Fruit fly (Drosophila melanogaster): ENCODE measurements around the gene CG32816.

The CG32816 gene

DNA sequence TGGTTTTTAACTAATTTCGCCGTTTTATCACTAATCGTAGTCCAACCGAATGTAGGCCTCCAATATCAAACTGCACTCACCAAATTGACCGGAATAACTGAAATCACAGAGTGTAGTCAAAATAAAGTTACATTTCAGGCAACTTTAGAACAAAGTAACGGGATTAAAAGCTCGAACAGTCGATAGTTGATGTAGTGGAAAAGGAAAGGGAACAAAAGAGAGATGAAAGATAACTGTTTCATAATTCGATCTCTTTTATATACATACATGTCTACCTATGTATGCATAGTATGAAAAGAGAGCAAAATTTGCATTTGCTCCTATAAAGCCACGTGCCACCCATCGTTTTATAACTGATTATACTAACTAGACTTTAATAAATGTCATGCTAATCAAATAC lies at the start of gene CG32816:
TSS of gene CG32816 (minus strand) at position 101 of the 400 bp plus-strand sequence.
- TF ChIP-seq h (optimal IDR thresholded peaks at IDR 0.05) (no peak), insv (optimal IDR thresholded peaks at IDR 0.05) (no peak), ttk (optimal IDR thresholded peaks at IDR 0.05) (no peak), Myc (optimal IDR thresholded peaks at IDR 0.05) (no peak), psq (optimal IDR thresholded peaks at IDR 0.05) (no peak), Sin3A (optimal IDR thresholded peaks at IDR 0.05) (no peak)

DNA sequence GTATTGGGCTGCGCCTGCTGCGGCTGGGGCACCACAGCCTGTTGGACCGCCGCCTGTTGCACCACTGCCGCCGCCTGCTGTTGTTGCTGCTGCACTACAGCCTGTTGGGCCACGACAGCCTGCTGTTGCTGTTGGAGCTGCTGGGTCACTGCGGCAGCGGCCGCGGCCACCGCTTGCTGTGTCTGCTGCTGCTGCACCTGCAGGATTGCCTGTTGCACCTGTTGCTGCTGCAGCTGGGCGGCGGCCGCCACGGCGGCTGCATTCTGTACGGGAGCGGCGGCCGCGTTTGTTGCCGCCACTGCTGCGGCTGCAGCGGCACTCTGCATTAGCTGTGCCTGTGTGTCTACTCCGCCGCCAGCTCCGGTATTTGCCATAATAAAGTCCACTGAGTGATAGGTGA lies 48.3 kb upstream of the CG32816 start:
- TF ChIP-seq Myc (optimal IDR thresholded peaks at IDR 0.05) (no peak), insv (optimal IDR thresholded peaks at IDR 0.05) (no peak), ttk (optimal IDR thresholded peaks at IDR 0.05) (no peak), Sin3A (optimal IDR thresholded peaks at IDR 0.05) (no peak), psq (optimal IDR thresholded peaks at IDR 0.05) (no peak), h (optimal IDR thresholded peaks at IDR 0.05) (no peak)

- TF ChIP-seq psq (optimal IDR thresholded peaks at IDR 0.05): no peak
- TF ChIP-seq h (optimal IDR thresholded peaks at IDR 0.05): no peak
- no peak for TF ChIP-seq ttk (optimal IDR thresholded peaks at IDR 0.05)
- no peak for TF ChIP-seq Myc (optimal IDR thresholded peaks at IDR 0.05)
- no peak for TF ChIP-seq Sin3A (optimal IDR thresholded peaks at IDR 0.05)
- TF ChIP-seq insv (optimal IDR thresholded peaks at IDR 0.05): no peak
Measured at dm6 chrX:515676-516075, 45.1 kb upstream of the CG32816 start.

- TF ChIP-seq insv (optimal IDR thresholded peaks at IDR 0.05) (no peak), Sin3A (optimal IDR thresholded peaks at IDR 0.05) (no peak), h (optimal IDR thresholded peaks at IDR 0.05) (no peak), Myc (optimal IDR thresholded peaks at IDR 0.05) (no peak), ttk (optimal IDR thresholded peaks at IDR 0.05) (no peak), psq (optimal IDR thresholded peaks at IDR 0.05) (no peak)
Measured at dm6 chrX:512527-512926, 42.0 kb upstream of the CG32816 start.

- TF ChIP-seq psq (optimal IDR thresholded peaks at IDR 0.05): no peak
- no peak for TF ChIP-seq Myc (optimal IDR thresholded peaks at IDR 0.05)
Measured at dm6 chrX:510528-510927, 40.0 kb upstream of the CG32816 start.

dm6 chrX:509117-509516 lies 38.6 kb upstream of the CG32816 start, which contains the start of gene arg:
TSS of gene arg (plus strand) at chrX:509435.
- no peak for TF ChIP-seq psq (optimal IDR thresholded peaks at IDR 0.05)
- TF ChIP-seq insv (optimal IDR thresholded peaks at IDR 0.05): no peak
- no peak for TF ChIP-seq ttk (optimal IDR thresholded peaks at IDR 0.05)
- no peak for TF ChIP-seq Sin3A (optimal IDR thresholded peaks at IDR 0.05)
- no peak for TF ChIP-seq h (optimal IDR thresholded peaks at IDR 0.05)
- no peak for TF ChIP-seq Myc (optimal IDR thresholded peaks at IDR 0.05)

DNA sequence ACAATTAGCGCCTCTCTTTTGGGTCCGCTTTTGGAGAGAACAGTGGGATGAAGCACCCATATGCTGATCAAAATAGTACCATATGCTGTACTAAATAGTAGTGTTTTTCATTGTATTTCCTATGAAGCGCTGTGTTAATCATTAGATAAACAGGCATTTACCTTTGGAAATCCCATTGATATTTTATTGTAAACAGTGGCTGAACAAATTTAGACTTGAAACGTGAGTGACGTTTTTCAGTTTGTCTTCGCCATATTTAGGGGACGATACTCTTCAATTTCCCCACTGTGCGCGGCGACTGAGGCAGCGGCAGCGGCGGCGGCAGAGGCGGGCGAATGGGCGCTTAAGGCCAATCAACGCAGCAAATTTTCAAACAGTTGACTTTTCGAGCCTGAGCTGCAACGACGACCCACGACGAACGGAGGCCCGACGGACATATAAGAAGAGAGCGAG lies 29.1 kb upstream of the CG32816 start:
- TF ChIP-seq Myc (optimal IDR thresholded peaks at IDR 0.05) (no peak), Sin3A (optimal IDR thresholded peaks at IDR 0.05) (no peak), ttk (optimal IDR thresholded peaks at IDR 0.05) (no peak), insv (optimal IDR thresholded peaks at IDR 0.05) (no peak), h (optimal IDR thresholded peaks at IDR 0.05) (no peak), psq (optimal IDR thresholded peaks at IDR 0.05) (no peak)

- TF ChIP-seq ttk (optimal IDR thresholded peaks at IDR 0.05): no peak
- no peak for TF ChIP-seq Myc (optimal IDR thresholded peaks at IDR 0.05)
Measured at dm6 chrX:498924-499588, 28.5 kb upstream of the CG32816 start.

DNA sequence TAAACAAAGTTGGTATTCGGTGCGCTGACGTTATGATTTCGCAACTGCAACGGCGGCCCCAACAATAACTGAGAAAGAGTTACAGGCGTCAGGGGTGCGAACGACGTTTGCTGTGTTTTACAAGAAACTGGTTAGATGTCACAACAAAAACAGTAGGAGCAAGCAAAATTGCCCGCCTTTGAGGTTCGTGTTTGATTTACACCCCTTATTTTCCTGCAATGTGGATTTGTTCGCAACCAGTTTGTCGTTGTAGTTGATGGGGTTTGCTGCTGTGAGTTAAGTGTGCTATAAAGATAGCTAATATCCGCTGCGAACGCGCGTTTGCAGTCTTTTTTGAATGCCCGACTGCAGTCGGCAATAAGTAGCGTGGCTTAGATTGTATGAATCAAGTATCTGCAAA lies 27.9 kb upstream of the CG32816 start:
- TF ChIP-seq psq (optimal IDR thresholded peaks at IDR 0.05): no peak
- TF ChIP-seq ttk (optimal IDR thresholded peaks at IDR 0.05): no peak
- no peak for TF ChIP-seq Myc (optimal IDR thresholded peaks at IDR 0.05)
- TF ChIP-seq h (optimal IDR thresholded peaks at IDR 0.05): no peak
- TF ChIP-seq insv (optimal IDR thresholded peaks at IDR 0.05): no peak
- TF ChIP-seq Sin3A (optimal IDR thresholded peaks at IDR 0.05): no peak

DNA sequence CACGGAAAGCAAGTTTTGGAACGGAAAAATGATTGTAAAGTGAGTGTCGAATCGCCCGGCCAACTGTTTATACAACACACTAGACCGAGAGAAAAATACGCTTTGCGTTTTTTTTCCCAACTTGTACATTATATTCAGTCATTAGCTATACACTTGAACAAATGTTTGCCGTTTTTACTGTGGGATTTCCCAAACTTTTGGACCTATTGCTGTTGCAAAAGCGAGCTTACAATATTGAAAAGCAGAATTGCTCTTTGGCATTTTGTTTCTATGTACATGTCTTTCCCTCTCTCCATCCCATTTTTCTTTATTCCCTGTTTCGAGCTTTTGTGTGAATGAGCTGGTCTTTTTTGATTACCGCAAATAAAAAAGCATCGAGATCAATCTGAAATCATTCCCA lies 26.9 kb upstream of the CG32816 start:
- TF ChIP-seq Sin3A (optimal IDR thresholded peaks at IDR 0.05): no peak
- no peak for TF ChIP-seq h (optimal IDR thresholded peaks at IDR 0.05)
- TF ChIP-seq psq (optimal IDR thresholded peaks at IDR 0.05): no peak
- no peak for TF ChIP-seq Myc (optimal IDR thresholded peaks at IDR 0.05)
- TF ChIP-seq insv (optimal IDR thresholded peaks at IDR 0.05): no peak
- TF ChIP-seq ttk (optimal IDR thresholded peaks at IDR 0.05): no peak

DNA sequence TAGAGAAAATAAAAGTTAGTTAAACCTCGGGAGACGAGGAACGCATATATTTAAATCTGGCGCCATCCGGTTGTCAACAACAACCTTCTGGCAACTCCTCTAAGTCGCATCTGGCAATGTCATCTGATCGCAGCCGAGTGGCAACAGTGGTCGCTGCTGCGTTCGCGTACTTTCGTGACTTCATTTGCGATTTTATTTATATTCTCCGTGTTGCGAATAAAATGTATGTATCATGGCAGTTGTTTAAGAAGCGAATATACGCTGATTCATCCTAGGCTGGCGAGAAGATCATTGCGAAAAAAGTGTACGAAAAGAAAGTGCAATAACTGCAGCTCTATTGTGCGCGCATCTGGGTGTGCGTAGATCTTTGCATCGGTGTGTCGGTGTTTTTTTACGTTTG lies 25.8 kb upstream of the CG32816 start, which contains the start of gene svr:
TSS of gene svr (plus strand) at position 121 of the 400 bp plus-strand sequence.
- TF ChIP-seq psq (optimal IDR thresholded peaks at IDR 0.05): no peak
- TF ChIP-seq h (optimal IDR thresholded peaks at IDR 0.05): no peak
- no peak for TF ChIP-seq Myc (optimal IDR thresholded peaks at IDR 0.05)
- no peak for TF ChIP-seq insv (optimal IDR thresholded peaks at IDR 0.05)
- no peak for TF ChIP-seq ttk (optimal IDR thresholded peaks at IDR 0.05)
- no peak for TF ChIP-seq Sin3A (optimal IDR thresholded peaks at IDR 0.05)

DNA sequence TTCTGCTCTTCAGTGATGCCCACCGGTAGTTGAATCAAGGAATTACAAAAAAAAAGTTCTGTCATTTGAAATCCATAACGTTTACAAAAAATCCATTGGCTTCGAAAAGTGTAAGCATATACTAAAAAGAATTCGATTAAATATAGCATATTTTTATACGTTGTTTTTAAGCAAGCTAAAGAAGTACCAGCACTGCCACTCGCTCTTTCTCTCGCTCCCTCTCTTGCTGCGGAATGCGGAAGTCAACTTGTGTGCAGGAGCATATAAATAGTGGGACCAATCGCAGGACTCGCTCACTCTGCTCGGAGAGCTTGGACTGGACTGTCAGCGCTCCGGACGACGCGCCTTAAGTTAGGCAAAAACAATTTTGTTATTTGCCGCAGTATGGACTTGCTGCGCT lies 24.1 kb upstream of the CG32816 start, which contains the start of gene CG17778:
TSS of gene CG17778 (plus strand) at position 8 of the 400 bp plus-strand sequence.
- TF ChIP-seq insv (optimal IDR thresholded peaks at IDR 0.05): no peak
- no peak for TF ChIP-seq Myc (optimal IDR thresholded peaks at IDR 0.05)
- no peak for TF ChIP-seq h (optimal IDR thresholded peaks at IDR 0.05)
- TF ChIP-seq psq (optimal IDR thresholded peaks at IDR 0.05): no peak
- no peak for TF ChIP-seq ttk (optimal IDR thresholded peaks at IDR 0.05)
- no peak for TF ChIP-seq Sin3A (optimal IDR thresholded peaks at IDR 0.05)

DNA sequence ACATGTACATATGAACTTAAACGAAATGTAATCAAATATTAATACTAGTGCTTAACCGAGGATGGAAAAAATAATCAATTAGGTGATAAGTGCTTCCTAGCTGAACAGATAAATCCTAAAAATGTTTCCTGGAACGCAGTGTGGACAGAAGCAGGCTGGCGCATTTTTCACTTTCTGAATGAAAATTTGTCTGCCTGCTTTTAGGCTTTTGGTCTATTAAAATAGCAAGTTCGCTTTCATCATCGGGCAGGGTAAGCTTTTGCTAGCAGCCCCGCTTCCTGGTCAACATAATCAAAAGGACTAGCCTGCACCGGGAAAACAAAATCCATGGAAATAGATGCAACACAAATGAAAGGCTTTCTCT lies 23.6 kb upstream of the CG32816 start:
- TF ChIP-seq h (optimal IDR thresholded peaks at IDR 0.05) (no peak), insv (optimal IDR thresholded peaks at IDR 0.05) (no peak), psq (optimal IDR thresholded peaks at IDR 0.05) (no peak), Myc (optimal IDR thresholded peaks at IDR 0.05) (no peak), Sin3A (optimal IDR thresholded peaks at IDR 0.05) (no peak), ttk (optimal IDR thresholded peaks at IDR 0.05) (no peak)
